Worm (Caenorhabditis elegans) whole organism, early embryonic: ENCODE data around the gene nhr-236.

Source experiments
- B0310.2 ChIP-seq: sonication (generic microtip); optimal IDR thresholded peaks from 2 replicates; lab custom pipeline; 2016; ENCODE audit warnings: mild to moderate bottlenecking, missing genetic modification characterization, missing compliant biosample characterization
- F13C5.2 ChIP-seq: sonication (generic microtip); optimal IDR thresholded peaks from 2 replicates; lab custom pipeline; 2017; ENCODE audit warnings: mild to moderate bottlenecking, missing genetic modification characterization, inconsistent platforms, missing compliant biosample characterization
- aly-1 ChIP-seq: sonication (generic microtip); optimal IDR thresholded peaks from 2 replicates; lab custom pipeline; 2016; ENCODE audit warnings: missing genetic modification characterization, missing compliant biosample characterization
- ama-1 ChIP-seq: fragments of 150-350 bp; optimal IDR thresholded peaks from 2 replicates; lab custom pipeline; 2014
- ceh-13 ChIP-seq: fragments of 200-800 bp; sonication (Bioruptor generic); optimal IDR thresholded peaks from 2 replicates; lab custom pipeline; 2018; ENCODE audit warnings: mild to moderate bottlenecking, missing genetic modification characterization, missing compliant biosample characterization
- ceh-36 ChIP-seq: sonication (generic microtip); optimal IDR thresholded peaks from 2 replicates; lab custom pipeline; 2016; ENCODE audit warnings: missing genetic modification characterization, inconsistent platforms, missing compliant biosample characterization
- ets-7 ChIP-seq: sonication (generic microtip); optimal IDR thresholded peaks from 2 replicates; lab custom pipeline; 2016; ENCODE audit warnings: missing genotype, missing genetic modification characterization, missing compliant biosample characterization
- flt-1 ChIP-seq: fragments of 200-800 bp; sonication (Bioruptor generic); IDR thresholded peaks from 2 replicates; pipeline ENCODE4 v1.3.6; 2022; ENCODE audit warnings: missing genetic modification characterization, missing compliant biosample characterization
- hmbx-1 ChIP-seq: sonication (generic microtip); optimal IDR thresholded peaks from 2 replicates; lab custom pipeline; 2016; ENCODE audit warnings: mild to moderate bottlenecking, missing genetic modification characterization, missing compliant biosample characterization
- hmg-4 ChIP-seq: fragments of 200-800 bp; sonication (Bioruptor generic); optimal IDR thresholded peaks from 2 replicates; lab custom pipeline; 2018; ENCODE audit warnings: mild to moderate bottlenecking, missing genetic modification characterization, missing compliant biosample characterization
- hnd-1 ChIP-seq: sonication (generic microtip); optimal IDR thresholded peaks from 2 replicates; lab custom pipeline; 2016; ENCODE audit warnings: missing genetic modification characterization, missing compliant biosample characterization
- pes-1 ChIP-seq: fragments of 200-800 bp; sonication (Bioruptor generic); IDR thresholded peaks from 2 replicates; pipeline ENCODE4 v1.3.6; 2022; ENCODE audit warnings: missing genetic modification reagents, missing genetic modification characterization, missing compliant biosample characterization
- scrt-1 ChIP-seq: fragments of 200-800 bp; sonication (Bioruptor generic); IDR thresholded peaks from 2 replicates; pipeline ENCODE4 v1.3.6; 2022; ENCODE audit warnings: missing genetic modification characterization, missing compliant biosample characterization
- sea-1 ChIP-seq: fragments of 200-800 bp; sonication (Bioruptor generic); conservative IDR thresholded peaks from 2 replicates; pipeline ENCODE4 v1.3.6; 2022; ENCODE audit warnings: missing genetic modification characterization, missing compliant biosample characterization
- tbx-11 ChIP-seq: fragments of 200-800 bp; sonication (Bioruptor generic); IDR thresholded peaks from 2 replicates; pipeline ENCODE4 v1.3.6; 2022; ENCODE audit warnings: missing genetic modification characterization, missing compliant biosample characterization
- tbx-37 ChIP-seq: fragments of 200-800 bp; sonication (Bioruptor generic); conservative IDR thresholded peaks from 2 replicates; pipeline ENCODE4 v1.3.6; 2022; ENCODE audit warnings: missing genetic modification reagents, missing genetic modification characterization, missing compliant biosample characterization
- tra-4 ChIP-seq: sonication (generic microtip); optimal IDR thresholded peaks from 2 replicates; lab custom pipeline; 2017; ENCODE audit warnings: missing genetic modification characterization, missing compliant biosample characterization

The nhr-236 gene

ce11 chrIV:2329540-2329939, at the start of gene nhr-236:
TSS of gene nhr-236 (minus strand) at chrIV:2329640.
- TF ChIP-seq aly-1 (tag; lab: Kevin White, UChicago) = no peak
- no peak for TF ChIP-seq sea-1 (GFP tag; lab: Robert Waterston, UW)
- TF ChIP-seq ets-7 (tag; lab: Kevin White, UChicago) = no peak

- TF ChIP-seq tra-4 (tag; lab: Kevin White, UChicago) = no peak
- no peak for TF ChIP-seq hmbx-1
- TF ChIP-seq pes-1 = no peak
- TF ChIP-seq tbx-37 = no peak
- TF ChIP-seq aly-1 (tag; lab: Kevin White, UChicago) = no peak
- TF ChIP-seq hmg-4 = no peak
- no peak for TF ChIP-seq flt-1
- no peak for TF ChIP-seq ceh-13 (GFP tag; lab: Kevin White, UChicago)
- no peak for TF ChIP-seq ceh-36 (tag; lab: Kevin White, UChicago)
- no peak for TF ChIP-seq B0310.2
- TF ChIP-seq sea-1 (GFP tag; lab: Robert Waterston, UW) = no peak
- TF ChIP-seq F13C5.2 (tag; lab: Kevin White, UChicago) = no peak
- no peak for TF ChIP-seq ama-1 (lab: Kevin White, UChicago)
- no peak for TF ChIP-seq tbx-11
Measured at ce11 chrIV:2348862-2349321, 19.5 kb upstream of the nhr-236 start, which contains the start of the genes ppgn-1 and tftc-1. TSS of gene ppgn-1 (minus strand) at chrIV:2348912. TSS of gene tftc-1 (plus strand) at chrIV:2349271.

ce11 chrIV:2334012-2334411, 4.6 kb upstream of the nhr-236 start:
- TF ChIP-seq aly-1 (tag; lab: Kevin White, UChicago) (no peak), pes-1 (no peak), scrt-1 (GFP tag; lab: Robert Waterston, UW) (no peak), B0310.2 (no peak), ceh-36 (tag; lab: Kevin White, UChicago) (no peak), tbx-11 (no peak), ets-7 (tag; lab: Kevin White, UChicago) (no peak), ama-1 (lab: Kevin White, UChicago) (no peak)

ce11 chrIV:2327317-2327716, 2.1 kb downstream of the nhr-236 start:
- TF ChIP-seq ceh-13 (GFP tag; lab: Kevin White, UChicago) = no peak
- no peak for TF ChIP-seq flt-1
- TF ChIP-seq sea-1 (GFP tag; lab: Robert Waterston, UW) = no peak
- TF ChIP-seq ama-1 (lab: Kevin White, UChicago) = no peak
- TF ChIP-seq hmbx-1 = no peak
- no peak for TF ChIP-seq ets-7 (tag; lab: Kevin White, UChicago)
- no peak for TF ChIP-seq tbx-37
- no peak for TF ChIP-seq tra-4 (tag; lab: Kevin White, UChicago)
- TF ChIP-seq scrt-1 (GFP tag; lab: Robert Waterston, UW) = no peak
- TF ChIP-seq hmg-4 = no peak
- TF ChIP-seq B0310.2 = no peak
- no peak for TF ChIP-seq pes-1
- no peak for TF ChIP-seq F13C5.2 (tag; lab: Kevin White, UChicago)
- TF ChIP-seq aly-1 (tag; lab: Kevin White, UChicago) = no peak
- no peak for TF ChIP-seq tbx-11
- no peak for TF ChIP-seq hnd-1 (tag; lab: Kevin White, UChicago)
- TF ChIP-seq ceh-36 (tag; lab: Kevin White, UChicago) = no peak

ce11 chrIV:2322998-2323397, 6.4 kb downstream of the nhr-236 start, which contains the start of gene nsy-4:
TSS of gene nsy-4 (plus strand) at chrIV:2323271.
- TF ChIP-seq pes-1 (no peak), hmbx-1 (no peak), tra-4 (tag; lab: Kevin White, UChicago) (no peak), aly-1 (tag; lab: Kevin White, UChicago) (no peak), scrt-1 (GFP tag; lab: Robert Waterston, UW) (no peak), B0310.2 (no peak), F13C5.2 (tag; lab: Kevin White, UChicago) (no peak), tbx-11 (no peak), tbx-37 (no peak), flt-1 (no peak), ets-7 (tag; lab: Kevin White, UChicago) (no peak), ceh-36 (tag; lab: Kevin White, UChicago) (no peak), ceh-13 (GFP tag; lab: Kevin White, UChicago) (no peak), hmg-4 (no peak), sea-1 (GFP tag; lab: Robert Waterston, UW) (no peak), hnd-1 (tag; lab: Kevin White, UChicago) (no peak), ama-1 (lab: Kevin White, UChicago) (no peak)

- TF ChIP-seq F13C5.2 (tag; lab: Kevin White, UChicago) (no peak), ceh-13 (GFP tag; lab: Kevin White, UChicago) (no peak), tbx-11 (no peak), tbx-37 (no peak), B0310.2 (no peak), hmbx-1 (no peak), ama-1 (lab: Kevin White, UChicago) (no peak), sea-1 (GFP tag; lab: Robert Waterston, UW) (no peak), pes-1 (no peak), ets-7 (tag; lab: Kevin White, UChicago) (no peak), tra-4 (tag; lab: Kevin White, UChicago) (no peak), ceh-36 (tag; lab: Kevin White, UChicago) (no peak)
Measured at ce11 chrIV:2321546-2321945, 7.9 kb downstream of the nhr-236 start.

- TF ChIP-seq scrt-1 (GFP tag; lab: Robert Waterston, UW) (no peak), B0310.2 (no peak), aly-1 (tag; lab: Kevin White, UChicago) (no peak), pes-1 (no peak), F13C5.2 (tag; lab: Kevin White, UChicago) (no peak), ets-7 (tag; lab: Kevin White, UChicago) (no peak), sea-1 (GFP tag; lab: Robert Waterston, UW) (no peak), ceh-36 (tag; lab: Kevin White, UChicago) (no peak), tra-4 (tag; lab: Kevin White, UChicago) (no peak), flt-1 (no peak), ama-1 (lab: Kevin White, UChicago) (no peak), tbx-11 (no peak), hnd-1 (tag; lab: Kevin White, UChicago) (no peak), hmg-4 (no peak), hmbx-1 (no peak), ceh-13 (GFP tag; lab: Kevin White, UChicago) (no peak), tbx-37 (no peak)
Measured at ce11 chrIV:2320009-2320408, 9.4 kb downstream of the nhr-236 start.
